Worm (Caenorhabditis elegans) whole organism, L1 larva: Measurements from ENCODE around the gene Y42H9B.3.

Experiments
- C16A3.4 ChIP-seq: fragments of 150-350 bp; optimal IDR thresholded peaks from 2 replicates; lab custom pipeline; 2014; ENCODE audit warnings: missing biosample characterization, missing genetic modification characterization
- F16B12.6 ChIP-seq: fragments of 150-350 bp; optimal IDR thresholded peaks from 2 replicates; lab custom pipeline; 2014; ENCODE audit warnings: missing biosample characterization, missing genetic modification characterization
- aha-1 ChIP-seq: fragments of 150-350 bp; optimal IDR thresholded peaks from 2 replicates; lab custom pipeline; 2014; ENCODE audit warnings: missing biosample characterization, missing genetic modification characterization
- alr-1 ChIP-seq: fragments of 200-800 bp; sonication (Bioruptor generic); optimal IDR thresholded peaks from 2 replicates; lab custom pipeline; 2018; ENCODE audit warnings: borderline replicate concordance, mild to moderate bottlenecking, missing genetic modification characterization, missing compliant biosample characterization
- aly-2 ChIP-seq: fragments of 150-350 bp; optimal IDR thresholded peaks from 2 replicates; lab custom pipeline; 2014; ENCODE audit warnings: missing biosample characterization, missing genetic modification characterization
- ama-1 ChIP-seq: fragments of 150-350 bp; optimal IDR thresholded peaks from 2 replicates; lab custom pipeline; 2014
- blmp-1 ChIP-seq: fragments of 150-350 bp; optimal IDR thresholded peaks from 2 replicates; lab custom pipeline; 2014; ENCODE audit warnings: missing biosample characterization, missing genetic modification characterization
- ceh-82 ChIP-seq, 3 experiments: fragments of 150-350 bp in 1 of 3; sonication (generic microtip) in 2 of 3; optimal IDR thresholded peaks; 2 replicates each; lab custom pipeline; 2014 to 2017; ENCODE audit warnings: missing biosample characterization in 3 of 3, missing genetic modification characterization in 3 of 3
- ceh-90 ChIP-seq: sonication (generic microtip); optimal IDR thresholded peaks from 2 replicates; lab custom pipeline; 2016; ENCODE audit warnings: missing genetic modification characterization, missing compliant biosample characterization
- dpl-1 ChIP-seq, 3 experiments: fragments of 150-350 bp in 2 of 3; sonication (generic microtip) in 1 of 3; optimal IDR thresholded peaks; 2 replicates each; lab custom pipeline; 2014 to 2017; ENCODE audit warnings: missing biosample characterization in 3 of 3, missing genetic modification characterization in 3 of 3, missing genetic modification reagents in 3 of 3
- dsc-1 ChIP-seq: sonication (generic microtip); optimal IDR thresholded peaks from 2 replicates; lab custom pipeline; 2016; ENCODE audit warnings: mild to moderate bottlenecking, missing genetic modification characterization, missing compliant biosample characterization
- efl-1 ChIP-seq, 4 experiments: fragments of 150-350 bp; optimal IDR thresholded peaks in 3 of 4; peaks in 1 of 4; 1 replicate in 1 of 4; 2 replicates in 3 of 4; lab custom pipeline; 2014; ENCODE audit warnings: missing biosample characterization in 2 of 4, missing genetic modification characterization in 2 of 4, missing genetic modification reagents in 2 of 4
- efl-3 ChIP-seq: fragments of 200-800 bp; sonication (Bioruptor generic); optimal IDR thresholded peaks from 2 replicates; lab custom pipeline; 2018; ENCODE audit warnings: mild to moderate bottlenecking, missing genetic modification characterization, missing compliant biosample characterization
- elt-2 ChIP-seq: sonication (generic microtip); optimal IDR thresholded peaks from 2 replicates; lab custom pipeline; 2016; ENCODE audit warnings: missing genetic modification characterization, mild to moderate bottlenecking, inconsistent platforms, missing compliant biosample characterization, missing genetic modification reagents
- elt-3 ChIP-seq, 6 experiments: fragments of 150-350 bp in 1 of 6; sonication (generic microtip); optimal IDR thresholded peaks; 2 replicates each; lab custom pipeline; 2017 to 2018; ENCODE audit warnings: missing biosample characterization in 6 of 6, missing genetic modification characterization in 6 of 6, inconsistent platforms in 1 of 6
- fkh-10 ChIP-seq: sonication (generic microtip); optimal IDR thresholded peaks from 2 replicates; lab custom pipeline; 2017; ENCODE audit warnings: missing biosample characterization, missing genetic modification reagents, missing genetic modification characterization
- fos-1 ChIP-seq: fragments of 150-350 bp; optimal IDR thresholded peaks from 2 replicates; lab custom pipeline; 2014; ENCODE audit warnings: missing biosample characterization, missing genetic modification characterization
- hpl-2 ChIP-seq: fragments of 150-350 bp; optimal IDR thresholded peaks from 2 replicates; lab custom pipeline; 2014; ENCODE audit warnings: missing biosample characterization, missing genetic modification reagents, missing genetic modification characterization
- jun-1 ChIP-seq: fragments of 150-350 bp; optimal IDR thresholded peaks from 2 replicates; lab custom pipeline; 2014; ENCODE audit warnings: missing biosample characterization, missing genetic modification reagents, missing genetic modification characterization
- lin-14 ChIP-seq: fragments of 200-800 bp; sonication (Bioruptor generic); optimal IDR thresholded peaks from 2 replicates; lab custom pipeline; 2018; ENCODE audit warnings: mild to moderate bottlenecking, missing genetic modification characterization, moderate library complexity, missing compliant biosample characterization
- lin-15B ChIP-seq: fragments of 150-350 bp; sonication (generic microtip); optimal IDR thresholded peaks from 3 replicates; lab custom pipeline; 2014; ENCODE audit warnings: missing biosample characterization, missing genetic modification characterization
- lin-35 ChIP-seq, 2 experiments: fragments of 150-350 bp; optimal IDR thresholded peaks; 2 replicates each; lab custom pipeline; 2014; ENCODE audit warnings: missing biosample characterization in 2 of 2, missing genetic modification characterization in 2 of 2, missing genetic modification reagents in 2 of 2
- lsy-2 ChIP-seq, 2 experiments: fragments of 150-350 bp; optimal IDR thresholded peaks; 2 replicates each; lab custom pipeline; 2014; ENCODE audit warnings: missing biosample characterization in 2 of 2, missing genetic modification characterization in 2 of 2
- mef-2 ChIP-seq: fragments of 150-350 bp; optimal IDR thresholded peaks from 2 replicates; lab custom pipeline; 2014; ENCODE audit warnings: missing biosample characterization, missing genetic modification characterization
- nhr-12 ChIP-seq: sonication (generic microtip); optimal IDR thresholded peaks from 2 replicates; lab custom pipeline; 2017; ENCODE audit warnings: missing biosample characterization, missing genetic modification characterization
- nhr-237 ChIP-seq: fragments of 150-350 bp; optimal IDR thresholded peaks from 2 replicates; lab custom pipeline; 2014; ENCODE audit warnings: missing biosample characterization, missing genetic modification characterization
- nhr-84 ChIP-seq: sonication (generic microtip); optimal IDR thresholded peaks from 2 replicates; lab custom pipeline; 2017; ENCODE audit warnings: missing biosample characterization, missing genetic modification characterization
- nhr-85 ChIP-seq: sonication (generic microtip); peaks from one replicate; lab custom pipeline; 2016; ENCODE audit warnings: missing genetic modification characterization, inconsistent platforms, missing compliant biosample characterization
- pag-3 ChIP-seq: sonication (generic microtip); optimal IDR thresholded peaks from 2 replicates; lab custom pipeline; 2017; ENCODE audit warnings: missing genetic modification characterization, mild to moderate bottlenecking, missing compliant biosample characterization, antibody characterized with exemption, borderline replicate concordance; ENCODE audit not compliant: insufficient read depth
- pax-3 ChIP-seq: fragments of 200-800 bp; sonication (Bioruptor generic); optimal IDR thresholded peaks from 2 replicates; lab custom pipeline; 2018; ENCODE audit warnings: mild to moderate bottlenecking, missing genetic modification characterization, moderate library complexity, missing compliant biosample characterization
- pqm-1 ChIP-seq: sonication (generic microtip); optimal IDR thresholded peaks from 3 replicates; lab custom pipeline; 2017; ENCODE audit warnings: missing biosample characterization, missing genetic modification characterization
- skn-1 ChIP-seq: fragments of 150-350 bp; optimal IDR thresholded peaks from 2 replicates; lab custom pipeline; 2014; ENCODE audit warnings: missing biosample characterization, missing genetic modification characterization
- sptf-1 ChIP-seq: fragments of 150-350 bp; optimal IDR thresholded peaks from 2 replicates; lab custom pipeline; 2014; ENCODE audit warnings: missing biosample characterization, missing genetic modification characterization
- swsn-7 ChIP-seq: sonication (generic microtip); optimal IDR thresholded peaks from 2 replicates; lab custom pipeline; 2016; ENCODE audit warnings: missing genetic modification characterization, missing compliant biosample characterization
- unc-86 ChIP-seq: sonication (generic microtip); optimal IDR thresholded peaks from 2 replicates; lab custom pipeline; 2016; ENCODE audit warnings: missing genetic modification characterization, missing compliant biosample characterization
- zag-1 ChIP-seq: fragments of 150-350 bp; optimal IDR thresholded peaks from 2 replicates; lab custom pipeline; 2014; ENCODE audit warnings: missing biosample characterization, missing genetic modification characterization
- zip-4 ChIP-seq: fragments of 200-800 bp; sonication (Bioruptor generic); optimal IDR thresholded peaks from 2 replicates; lab custom pipeline; 2018; ENCODE audit warnings: mild to moderate bottlenecking, missing genetic modification characterization, moderate library complexity, missing compliant biosample characterization

Y42H9B.3 gene

DNA sequence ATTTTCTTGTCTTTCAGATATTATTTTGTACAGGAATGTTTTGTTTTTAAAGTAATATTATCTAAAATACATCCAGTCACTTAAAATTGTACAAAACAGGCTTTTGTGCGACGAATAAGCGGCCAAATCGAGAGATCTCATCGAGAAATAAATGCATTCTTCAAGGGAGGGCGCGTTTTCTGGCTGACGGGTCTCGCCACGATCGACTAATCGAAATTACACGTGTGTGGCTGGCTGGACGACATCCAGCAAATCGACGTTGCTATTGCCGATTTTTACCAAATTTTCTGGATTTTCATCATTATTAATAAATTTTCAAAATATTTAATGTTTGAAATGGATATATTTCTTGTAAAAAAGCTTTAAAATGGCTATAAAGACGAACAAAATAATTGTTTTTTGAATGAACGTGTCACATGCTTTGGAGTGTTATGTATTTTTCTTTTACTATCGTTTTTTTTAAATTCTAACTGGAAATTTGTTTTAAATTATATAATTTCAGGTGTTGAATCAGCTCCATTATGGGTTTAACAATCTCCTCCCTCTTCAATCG lies 30.1 kb downstream of the Y42H9B.3 start, which contains the start of gene arf-5 (continued):
- TF ChIP-seq zag-1 (no peak), pax-3 (tag; lab: Kevin White, UChicago) (no peak), ceh-82 (tag; optimal IDR thresholded peaks at IDR 0.05; lab: Kevin White, UChicago) (peak in 1 of 3 experiments; percentile 25), fos-1 (tag; lab: Kevin White, UChicago) (no peak), alr-1 (tag; lab: Kevin White, UChicago) (no peak), pag-3 (tag; lab: Kevin White, UChicago) (no peak), efl-3 (no peak), elt-3 (tag; optimal IDR thresholded peaks at IDR 0.05; lab: Kevin White, UChicago) (peak in 1 of 6 experiments; percentile 3), nhr-84 (tag; lab: Kevin White, UChicago) (no peak), lin-35 (GFP tag; optimal IDR thresholded peaks at IDR 0.05; lab: Kevin White, UChicago) (peak; percentile 36 to 51), elt-2 (no peak), blmp-1 (tag; lab: Kevin White, UChicago) (peak; percentile 53), lsy-2 (tag; optimal IDR thresholded peaks at IDR 0.05; lab: Kevin White, UChicago) (peak; percentile 34 to 55), C16A3.4 (tag; lab: Kevin White, UChicago) (no peak), nhr-237 (tag; lab: Kevin White, UChicago) (no peak), ceh-90 (tag; lab: Kevin White, UChicago) (no peak), lin-15B (no peak), swsn-7 (tag; lab: Kevin White, UChicago) (no peak), lin-14 (GFP tag; lab: Kevin White, UChicago) (peak; percentile 35), aly-2 (no peak)
- TF ChIP-seq, all 84 proteins: peak for 13

DNA sequence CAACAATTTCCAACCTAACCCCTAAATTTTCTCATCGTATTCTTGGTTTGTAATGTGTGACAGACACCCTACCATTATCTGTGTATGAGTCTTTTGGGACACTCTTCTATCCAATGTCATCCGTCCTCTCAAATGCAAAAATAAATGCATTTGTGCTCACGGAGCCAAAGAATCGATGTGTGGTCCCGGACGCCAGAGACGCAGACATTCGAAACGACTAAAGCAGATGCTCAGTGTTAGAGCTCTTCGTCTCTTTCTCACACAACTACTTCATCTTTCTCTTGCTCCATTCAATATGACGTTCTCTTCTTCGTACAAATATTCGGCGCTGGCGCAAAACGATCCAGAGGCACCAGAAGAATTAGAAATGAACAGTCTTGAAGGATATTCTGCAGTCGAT lies 32.6 kb downstream of the Y42H9B.3 start, which contains the start of gene unc-24:
unc-24 (plus strand) TSS at position 283 of the 400 bp plus-strand sequence.
- TF ChIP-seq zag-1 (no peak), ceh-82 (tag; optimal IDR thresholded peaks at IDR 0.05; lab: Kevin White, UChicago) (peak in 1 of 3 experiments; percentile 59), dsc-1 (peak; percentile 39), lin-14 (GFP tag; lab: Kevin White, UChicago) (peak; percentile 80), dpl-1 (GFP tag; optimal IDR thresholded peaks at IDR 0.05; lab: Kevin White, UChicago) (peak in 1 of 3 experiments; percentile 12), nhr-12 (tag; lab: Kevin White, UChicago) (no peak), aha-1 (tag; lab: Kevin White, UChicago) (no peak), unc-86 (peak; percentile 39), efl-1 (optimal IDR thresholded peaks at IDR 0.05; lab: Kevin White, UChicago) (peak in 1 of 2 experiments; percentile 20), efl-1 (GFP tag; optimal IDR thresholded peaks at IDR 0.05 in 1 of 2; lab: Kevin White, UChicago) (no peak), ama-1 (lab: Kevin White, UChicago) (no peak)

ce11 chrIV:7977452-7977940 lies 34.7 kb downstream of the Y42H9B.3 start, which contains the start of gene ora-1:
ora-1 (plus strand) TSS chrIV:7977890.
- TF ChIP-seq nhr-85 (tag; lab: Kevin White, UChicago) (no peak), blmp-1 (tag; lab: Kevin White, UChicago) (peak; percentile 62)
- TF ChIP-seq, all 84 proteins: peak for 1

ce11 chrIV:7976210-7976609 lies 36.0 kb downstream of the Y42H9B.3 start, which contains the start of gene F57H12.6:
F57H12.6 (minus strand) TSS chrIV:7976310.
- TF ChIP-seq pag-3 (tag; lab: Kevin White, UChicago) (no peak), hpl-2 (GFP tag; lab: Kevin White, UChicago) (no peak), F16B12.6 (tag; lab: Kevin White, UChicago) (no peak), C16A3.4 (tag; lab: Kevin White, UChicago) (no peak), zag-1 (no peak), zip-4 (GFP tag; lab: Kevin White, UChicago) (no peak), pqm-1 (tag; lab: Kevin White, UChicago) (no peak), mef-2 (tag; lab: Kevin White, UChicago) (no peak), ama-1 (lab: Kevin White, UChicago) (no peak), sptf-1 (no peak), jun-1 (tag; lab: Kevin White, UChicago) (no peak), fkh-10 (GFP tag; lab: Kevin White, UChicago) (no peak), skn-1 (tag; lab: Kevin White, UChicago) (no peak), nhr-12 (tag; lab: Kevin White, UChicago) (no peak), lin-14 (GFP tag; lab: Kevin White, UChicago) (no peak), dsc-1 (no peak)
